Worm (Caenorhabditis elegans) whole organism, young adult: ENCODE results near the gene usp-46.

Experiments used
- F10E7.11 ChIP-seq: sonication (generic microtip); optimal IDR thresholded peaks from 2 replicates; lab custom pipeline; 2017; ENCODE audit warnings: mild to moderate bottlenecking, missing genetic modification characterization, moderate library complexity, missing compliant biosample characterization
- F23B12.7 ChIP-seq: sonication (generic microtip); optimal IDR thresholded peaks from 2 replicates; lab custom pipeline; 2017; ENCODE audit warnings: missing genetic modification characterization, mild to moderate bottlenecking, missing compliant biosample characterization, antibody characterized with exemption, moderate library complexity; ENCODE audit not compliant: insufficient read depth
- ceh-27 ChIP-seq: fragments of 200-800 bp; sonication (Bioruptor generic); optimal IDR thresholded peaks from 2 replicates; lab custom pipeline; 2018; ENCODE audit warnings: mild to moderate bottlenecking, missing genetic modification characterization, moderate library complexity, missing compliant biosample characterization
- egrh-3 ChIP-seq: fragments of 200-800 bp; sonication (Bioruptor generic); IDR thresholded peaks from 2 replicates; pipeline ENCODE4 v1.3.6; 2022; ENCODE audit warnings: missing genetic modification reagents, missing genetic modification characterization, missing compliant biosample characterization
- madf-10 ChIP-seq: sonication (generic microtip); optimal IDR thresholded peaks from 2 replicates; lab custom pipeline; 2016; ENCODE audit warnings: mild to moderate bottlenecking, missing genetic modification characterization, missing compliant biosample characterization
- madf-8 ChIP-seq: fragments of 200-800 bp; sonication (Bioruptor generic); conservative IDR thresholded peaks from 2 replicates; pipeline ENCODE4 v1.3.6; 2022; ENCODE audit warnings: missing genetic modification reagents, missing genetic modification characterization, missing compliant biosample characterization
- nhr-120 ChIP-seq: fragments of 200-800 bp; sonication (Bioruptor generic); IDR thresholded peaks from 2 replicates; pipeline ENCODE4 v1.3.6; 2022; ENCODE audit warnings: missing genetic modification characterization, missing compliant biosample characterization
- nhr-27 ChIP-seq: fragments of 200-800 bp; sonication (Bioruptor generic); optimal IDR thresholded peaks from 2 replicates; lab custom pipeline; 2018; ENCODE audit warnings: mild to moderate bottlenecking, missing genetic modification characterization, moderate library complexity, missing compliant biosample characterization
- nhr-90 ChIP-seq: sonication (generic microtip); optimal IDR thresholded peaks from 2 replicates; lab custom pipeline; 2016; ENCODE audit warnings: missing genotype, mild to moderate bottlenecking, missing genetic modification characterization, missing compliant biosample characterization
- ztf-26 ChIP-seq: sonication (generic microtip); optimal IDR thresholded peaks from 2 replicates; lab custom pipeline; 2017; ENCODE audit warnings: missing genetic modification characterization, missing compliant biosample characterization
- ztf-3 ChIP-seq: fragments of 200-800 bp; sonication (Bioruptor generic); optimal IDR thresholded peaks from 2 replicates; lab custom pipeline; 2018; ENCODE audit warnings: mild to moderate bottlenecking, missing genetic modification characterization, missing compliant biosample characterization

- TF ChIP-seq madf-8 (no peak), ztf-26 (tag; lab: Kevin White, UChicago) (no peak), madf-10 (tag; lab: Kevin White, UChicago) (no peak), nhr-27 (tag; lab: Kevin White, UChicago) (no peak), F10E7.11 (no peak), F23B12.7 (tag; lab: Kevin White, UChicago) (no peak), ztf-3 (GFP tag; lab: Kevin White, UChicago) (no peak), nhr-90 (no peak), egrh-3 (GFP tag; lab: Robert Waterston, UW) (no peak), ceh-27 (GFP tag; lab: Kevin White, UChicago) (no peak), nhr-120 (GFP tag; lab: Robert Waterston, UW) (no peak)
These were observed 40.6 kb upstream of the usp-46 start, which contains the start of gene dao-6 for ce11 chrIII:9735857-9736256.
